Fruit fly (Drosophila melanogaster): ENCODE measurements around the gene CG2150.

DNA sequence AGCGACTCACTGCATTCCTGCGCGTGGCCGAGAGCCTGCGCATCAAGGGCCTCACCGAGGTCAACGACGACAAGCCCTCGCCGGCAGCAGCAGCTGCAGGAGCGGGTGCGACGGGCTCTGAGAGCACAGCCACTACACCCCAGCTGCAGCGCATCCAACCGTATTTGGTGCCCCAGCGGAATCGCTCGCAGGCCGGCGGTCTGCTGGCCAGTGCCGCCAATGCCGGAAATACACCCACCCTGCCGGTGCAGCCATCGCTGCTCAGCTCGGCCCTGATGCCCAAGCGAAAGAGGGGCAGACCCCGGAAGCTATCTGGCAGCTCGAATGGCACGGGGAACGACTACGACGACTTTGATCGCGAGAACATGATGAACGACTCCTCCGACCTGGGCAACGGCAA, 36.8 kb downstream of the CG2150 start:
- TF ChIP-seq h (optimal IDR thresholded peaks at IDR 0.05) (no peak), insv (optimal IDR thresholded peaks at IDR 0.05) (no peak), Myc (optimal IDR thresholded peaks at IDR 0.05) (no peak), psq (optimal IDR thresholded peaks at IDR 0.05) (no peak), Sin3A (optimal IDR thresholded peaks at IDR 0.05) (no peak)

Measured in Kc167 (cell line).